Fruit fly (Drosophila melanogaster): ENCODE results near the gene CG6937.
A peak's percentile ranks its signal among the peaks of the same experiment; 100 is the strongest.

dm6 chr3R:22627936-22628513 lies 43.5 kb downstream of the CG6937 start:
- no peak for TF ChIP-seq N (GFP tag; optimal IDR thresholded peaks at IDR 0.05)
- TF ChIP-seq Hr83 (GFP tag; optimal IDR thresholded peaks at IDR 0.05; ENCODE audit: poor library complexity, severe bottlenecking): no peak
- peak; percentile 78 for TF ChIP-seq tai (GFP tag; optimal IDR thresholded peaks at IDR 0.05)
- no peak for TF ChIP-seq usp (GFP tag; optimal IDR thresholded peaks at IDR 0.05)
- no peak for TF ChIP-seq Dfd (GFP tag; optimal IDR thresholded peaks at IDR 0.05)
- TF ChIP-seq h (GFP tag; optimal IDR thresholded peaks at IDR 0.05): peak; percentile 12
- peak; percentile 75 for TF ChIP-seq OdsH (GFP tag; optimal IDR thresholded peaks at IDR 0.05)
- peak; percentile 74 for TF ChIP-seq br (GFP tag; optimal IDR thresholded peaks at IDR 0.05)
- no peak for TF ChIP-seq dsf (GFP tag; optimal IDR thresholded peaks at IDR 0.05; ENCODE audit: borderline replicate concordance)
- peak; percentile 67 for TF ChIP-seq psq (GFP tag; optimal IDR thresholded peaks at IDR 0.05)
- TF ChIP-seq brk (GFP tag; optimal IDR thresholded peaks at IDR 0.05): no peak

All from whole organism, wandering third instar larva.